Fruit fly (Drosophila melanogaster): Measurements from ENCODE around the gene Hk.

dm6 chrX:10261172-10261571, 2.1 kb downstream of the Hk start:
- TF ChIP-seq Crg-1 (GFP tag; optimal IDR thresholded peaks at IDR 0.05) (no peak), ovo (GFP tag; optimal IDR thresholded peaks at IDR 0.05) (no peak), CG33017 (tag; optimal IDR thresholded peaks at IDR 0.05) (no peak), CG5204 (GFP tag; optimal IDR thresholded peaks at IDR 0.05) (no peak), Mnt (GFP tag; optimal IDR thresholded peaks at IDR 0.05) (no peak), tj (GFP tag; optimal IDR thresholded peaks at IDR 0.05) (no peak), toe (GFP tag; optimal IDR thresholded peaks at IDR 0.05) (no peak), pad (GFP tag; optimal IDR thresholded peaks at IDR 0.05) (no peak), cic (GFP tag; optimal IDR thresholded peaks at IDR 0.05) (no peak), CG11617 (GFP tag; optimal IDR thresholded peaks at IDR 0.05) (no peak), kay (GFP tag; ENCODE audit: borderline replicate concordance) (no peak), Clk (GFP tag; optimal IDR thresholded peaks at IDR 0.05) (no peak), CG7045 (GFP tag; optimal IDR thresholded peaks at IDR 0.05) (no peak), CG12768 (GFP tag; optimal IDR thresholded peaks at IDR 0.05) (no peak)
